Worm (Caenorhabditis elegans): ENCODE results near the gene jmjd-5.

jmjd-5 gene

DNA sequence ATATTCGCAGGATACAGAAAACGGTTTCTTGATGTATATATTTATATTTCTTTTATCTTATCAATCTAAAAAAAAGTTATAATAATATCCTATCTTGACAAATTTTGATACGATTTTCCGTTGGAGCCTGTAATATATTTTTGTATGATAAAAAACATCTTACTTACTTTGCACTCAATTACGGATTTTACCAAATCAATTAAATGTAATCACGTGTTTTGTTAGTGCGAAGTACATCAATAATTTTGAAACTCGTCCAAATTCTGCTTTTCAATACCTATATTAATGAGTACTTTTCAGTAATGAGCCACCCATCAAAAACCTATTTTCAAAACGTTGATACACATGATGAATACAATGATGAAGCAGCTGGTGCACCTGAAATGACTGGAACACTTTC, 22.1 kb downstream of the jmjd-5 start, which contains the start of gene T19C4.1:
T19C4.1 (plus strand) TSS at position 301 of the 400 bp plus-strand sequence.
- TF ChIP-seq lin-39 (tag; optimal IDR thresholded peaks at IDR 0.05): no peak
- TF ChIP-seq nhr-111 (GFP tag; optimal IDR thresholded peaks at IDR 0.05): no peak
- no peak for TF ChIP-seq egl-27 (tag; optimal IDR thresholded peaks at IDR 0.05)
- TF ChIP-seq ztf-7 (tag; optimal IDR thresholded peaks at IDR 0.05): no peak

- no peak for TF ChIP-seq F10B5.3 (tag; optimal IDR thresholded peaks at IDR 0.05)
- TF ChIP-seq nhr-28 (tag; optimal IDR thresholded peaks at IDR 0.05): no peak
- TF ChIP-seq pqm-1 (tag; optimal IDR thresholded peaks at IDR 0.05): no peak
- TF ChIP-seq mes-2 (tag; optimal IDR thresholded peaks at IDR 0.05; ENCODE audit: poor library complexity, severe bottlenecking): no peak
- no peak for TF ChIP-seq F44E2.7 (GFP tag; IDR thresholded peaks at IDR 0.05)
- TF ChIP-seq F26F4.8 (GFP tag; conservative IDR thresholded peaks at IDR 0.05): no peak
These were observed 25.0 kb downstream of the jmjd-5 start, which contains the start of gene srg-39 for ce11 chrV:11152333-11152732. Gene srg-39 (minus strand): TSS chrV:11152433.

ce11 chrV:11155553-11155952, 28.3 kb downstream of the jmjd-5 start, which contains the start of gene srg-38:
Gene srg-38 (minus strand): TSS chrV:11155653.
- TF ChIP-seq cey-2 (tag; optimal IDR thresholded peaks at IDR 0.05; ENCODE audit: borderline replicate concordance, insufficient read depth) (no peak), lin-39 (tag; optimal IDR thresholded peaks at IDR 0.05) (no peak), attf-4 (tag; optimal IDR thresholded peaks at IDR 0.05) (no peak), zfp-2 (tag; optimal IDR thresholded peaks at IDR 0.05) (no peak), dpl-1 (GFP tag; optimal IDR thresholded peaks at IDR 0.05) (no peak), pqm-1 (tag; optimal IDR thresholded peaks at IDR 0.05) (no peak), nhr-77 (tag; optimal IDR thresholded peaks at IDR 0.05) (no peak), gei-8 (GFP tag; optimal IDR thresholded peaks at IDR 0.05) (no peak), nhr-76 (tag; optimal IDR thresholded peaks at IDR 0.05) (no peak), nhr-41 (GFP tag; IDR thresholded peaks at IDR 0.05) (no peak), lin-15B (tag; optimal IDR thresholded peaks at IDR 0.05) (no peak)

ce11 chrV:11156589-11156988, 29.3 kb downstream of the jmjd-5 start:
- TF ChIP-seq daf-8 (GFP tag; IDR thresholded peaks at IDR 0.05) (no peak), F44E2.7 (GFP tag; IDR thresholded peaks at IDR 0.05) (no peak), fos-1 (tag; optimal IDR thresholded peaks at IDR 0.05) (no peak), F49E8.2 (tag; optimal IDR thresholded peaks at IDR 0.05; ENCODE audit: borderline replicate concordance) (no peak), lin-13 (GFP tag; optimal IDR thresholded peaks at IDR 0.05) (no peak), dmd-8 (GFP tag; IDR thresholded peaks at IDR 0.05) (no peak), egl-27 (tag; optimal IDR thresholded peaks at IDR 0.05) (no peak), zfp-2 (tag; optimal IDR thresholded peaks at IDR 0.05) (no peak)

- TF ChIP-seq lsy-2 (tag; optimal IDR thresholded peaks at IDR 0.05): no peak
- no peak for TF ChIP-seq mxl-2 (GFP tag; conservative IDR thresholded peaks at IDR 0.05)
- TF ChIP-seq lin-15B (tag; optimal IDR thresholded peaks at IDR 0.05): no peak
- TF ChIP-seq nhr-11 (tag; optimal IDR thresholded peaks at IDR 0.05): no peak
- no peak for TF ChIP-seq aly-2 (tag; optimal IDR thresholded peaks at IDR 0.05)
- TF ChIP-seq cey-2 (tag; optimal IDR thresholded peaks at IDR 0.05; ENCODE audit: borderline replicate concordance, insufficient read depth): no peak
- no peak for TF ChIP-seq lin-1 (GFP tag; IDR thresholded peaks at IDR 0.05)
These were observed 30.6 kb downstream of the jmjd-5 start, which contains the start of gene srg-42 for ce11 chrV:11157947-11158346. Gene srg-42 (minus strand): TSS chrV:11158047.

DNA sequence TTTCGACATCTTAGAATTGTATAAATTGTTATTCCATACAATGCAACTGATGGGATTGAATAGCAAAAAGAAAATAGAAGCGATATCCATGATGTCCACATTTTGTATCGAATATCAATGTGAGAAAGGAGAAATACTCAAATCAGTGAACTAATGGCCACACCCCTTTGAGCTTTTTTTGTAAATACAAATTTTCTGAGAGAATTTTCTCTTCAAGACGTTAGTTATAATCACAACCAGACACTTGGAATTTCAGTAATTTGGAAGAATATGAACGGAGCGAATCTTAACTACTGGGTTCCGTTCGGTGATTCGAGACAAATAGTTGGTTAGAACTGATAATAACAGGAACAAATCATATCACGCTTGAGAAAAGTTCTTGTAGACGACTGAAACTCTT, 34.5 kb downstream of the jmjd-5 start, which contains the start of gene srg-41:
srg-41 (minus strand) TSS at position 101 of the 400 bp plus-strand sequence.
- TF ChIP-seq ceh-20 (GFP tag; IDR thresholded peaks at IDR 0.05): no peak
- no peak for TF ChIP-seq spr-1 (tag; optimal IDR thresholded peaks at IDR 0.05)
- no peak for TF ChIP-seq ceh-44 (GFP tag; IDR thresholded peaks at IDR 0.05)
- TF ChIP-seq nhr-28 (tag; optimal IDR thresholded peaks at IDR 0.05): no peak
- no peak for TF ChIP-seq ceh-28 (tag; optimal IDR thresholded peaks at IDR 0.05)
- no peak for TF ChIP-seq ZK546.5 (tag; optimal IDR thresholded peaks at IDR 0.05)
